Worm (Caenorhabditis elegans) whole organism, L1 larva: ENCODE measurements around the gene sqst-4.

Source experiments
- C04F5.9 ChIP-seq: sonication (generic microtip); optimal IDR thresholded peaks from 2 replicates; lab custom pipeline; 2016; ENCODE audit warnings: missing genetic modification characterization, missing compliant biosample characterization
- F16B12.6 ChIP-seq: fragments of 150-350 bp; optimal IDR thresholded peaks from 2 replicates; lab custom pipeline; 2014; ENCODE audit warnings: missing biosample characterization, missing genetic modification characterization
- alr-1 ChIP-seq: fragments of 200-800 bp; sonication (Bioruptor generic); optimal IDR thresholded peaks from 2 replicates; lab custom pipeline; 2018; ENCODE audit warnings: borderline replicate concordance, mild to moderate bottlenecking, missing genetic modification characterization, missing compliant biosample characterization
- ama-1 ChIP-seq: fragments of 150-350 bp; optimal IDR thresholded peaks from 2 replicates; lab custom pipeline; 2014
- ceh-82 ChIP-seq, 3 experiments: fragments of 150-350 bp in 1 of 3; sonication (generic microtip) in 2 of 3; optimal IDR thresholded peaks; 2 replicates each; lab custom pipeline; 2014 to 2017; ENCODE audit warnings: missing biosample characterization in 3 of 3, missing genetic modification characterization in 3 of 3
- efl-1 ChIP-seq, 4 experiments: fragments of 150-350 bp; optimal IDR thresholded peaks in 3 of 4; peaks in 1 of 4; 1 replicate in 1 of 4; 2 replicates in 3 of 4; lab custom pipeline; 2014; ENCODE audit warnings: missing biosample characterization in 2 of 4, missing genetic modification characterization in 2 of 4, missing genetic modification reagents in 2 of 4
- hlh-4 ChIP-seq: sonication (generic microtip); optimal IDR thresholded peaks from 2 replicates; lab custom pipeline; 2016; ENCODE audit warnings: mild to moderate bottlenecking, missing genetic modification characterization, missing compliant biosample characterization
- jun-1 ChIP-seq: fragments of 150-350 bp; optimal IDR thresholded peaks from 2 replicates; lab custom pipeline; 2014; ENCODE audit warnings: missing biosample characterization, missing genetic modification reagents, missing genetic modification characterization
- lin-13 ChIP-seq: fragments of 150-350 bp; optimal IDR thresholded peaks from 2 replicates; lab custom pipeline; 2014; ENCODE audit warnings: missing biosample characterization, missing genetic modification reagents, missing genetic modification characterization
- nhr-76 ChIP-seq: sonication (generic microtip); optimal IDR thresholded peaks from 2 replicates; lab custom pipeline; 2017; ENCODE audit warnings: missing biosample characterization, missing genetic modification characterization
- nhr-77 ChIP-seq: fragments of 150-350 bp; optimal IDR thresholded peaks from 2 replicates; lab custom pipeline; 2014; ENCODE audit warnings: missing biosample characterization, missing genetic modification characterization
- sptf-1 ChIP-seq: fragments of 150-350 bp; optimal IDR thresholded peaks from 2 replicates; lab custom pipeline; 2014; ENCODE audit warnings: missing biosample characterization, missing genetic modification characterization
- zag-1 ChIP-seq: fragments of 150-350 bp; optimal IDR thresholded peaks from 2 replicates; lab custom pipeline; 2014; ENCODE audit warnings: missing biosample characterization, missing genetic modification characterization

ce11 chrV:16459377-16459776 is 28.9 kb upstream of the sqst-4 start:
- TF ChIP-seq nhr-76 (tag; lab: Kevin White, UChicago) = no peak
- TF ChIP-seq lin-13 (GFP tag; lab: Kevin White, UChicago) = no peak
- TF ChIP-seq nhr-77 (tag; lab: Kevin White, UChicago) = no peak
- TF ChIP-seq hlh-4 (tag; lab: Kevin White, UChicago) = no peak
- no peak for TF ChIP-seq ceh-82 (tag; optimal IDR thresholded peaks at IDR 0.05; lab: Kevin White, UChicago)
- TF ChIP-seq C04F5.9 (tag; lab: Kevin White, UChicago) = no peak
- TF ChIP-seq alr-1 (tag; lab: Kevin White, UChicago) = no peak
- TF ChIP-seq F16B12.6 (tag; lab: Kevin White, UChicago) = no peak
- no peak for TF ChIP-seq zag-1 (tag; lab: Kevin White, UChicago)
- no peak for TF ChIP-seq jun-1 (tag; lab: Kevin White, UChicago)
- no peak for TF ChIP-seq sptf-1 (tag; lab: Kevin White, UChicago)
- TF ChIP-seq ama-1 (lab: Kevin White, UChicago) = no peak
- no peak for TF ChIP-seq efl-1 (optimal IDR thresholded peaks at IDR 0.05; lab: Kevin White, UChicago)
- no peak for TF ChIP-seq efl-1 (GFP tag; optimal IDR thresholded peaks at IDR 0.05 in 1 of 2; lab: Kevin White, UChicago)
